Worm (Caenorhabditis elegans) whole organism, young adult: ENCODE results near the gene sulp-7.

Source experiments
- K12H6.12 ChIP-seq: fragments of 200-800 bp; sonication (Bioruptor generic); optimal IDR thresholded peaks from 2 replicates; lab custom pipeline; 2018; ENCODE audit warnings: mild to moderate bottlenecking, missing genetic modification characterization, missing compliant biosample characterization
- egl-18 ChIP-seq: fragments of 200-800 bp; sonication (Bioruptor generic); IDR thresholded peaks from 2 replicates; pipeline ENCODE4 v1.3.6; 2022; ENCODE audit warnings: missing genetic modification reagents, missing genetic modification characterization, missing compliant biosample characterization
- pha-4 ChIP-seq: fragments of 150-350 bp; sonication (generic microtip); optimal IDR thresholded peaks from 2 replicates; lab custom pipeline; 2014; ENCODE audit warnings: missing biosample characterization, missing genetic modification reagents, missing genetic modification characterization
- zfh-2 ChIP-seq: fragments of 200-800 bp; sonication (Bioruptor generic); conservative IDR thresholded peaks from 2 replicates; pipeline ENCODE4 v1.3.6; 2022; ENCODE audit warnings: missing genetic modification reagents, missing genetic modification characterization, missing compliant biosample characterization

- TF ChIP-seq K12H6.12 (tag; lab: Kevin White, UChicago) (no peak), egl-18 (no peak), pha-4 (no peak), zfh-2 (GFP tag; lab: Robert Waterston, UW) (0 out of 2 replicates have a peak, but pooled peaks have one; percentile 9)
These were observed 48.6 kb upstream of the sulp-7 start for ce11 chrX:11031869-11032268.
